Fruit fly (Drosophila melanogaster): Measurements from ENCODE around the gene CG10979.

The CG10979 gene

DNA sequence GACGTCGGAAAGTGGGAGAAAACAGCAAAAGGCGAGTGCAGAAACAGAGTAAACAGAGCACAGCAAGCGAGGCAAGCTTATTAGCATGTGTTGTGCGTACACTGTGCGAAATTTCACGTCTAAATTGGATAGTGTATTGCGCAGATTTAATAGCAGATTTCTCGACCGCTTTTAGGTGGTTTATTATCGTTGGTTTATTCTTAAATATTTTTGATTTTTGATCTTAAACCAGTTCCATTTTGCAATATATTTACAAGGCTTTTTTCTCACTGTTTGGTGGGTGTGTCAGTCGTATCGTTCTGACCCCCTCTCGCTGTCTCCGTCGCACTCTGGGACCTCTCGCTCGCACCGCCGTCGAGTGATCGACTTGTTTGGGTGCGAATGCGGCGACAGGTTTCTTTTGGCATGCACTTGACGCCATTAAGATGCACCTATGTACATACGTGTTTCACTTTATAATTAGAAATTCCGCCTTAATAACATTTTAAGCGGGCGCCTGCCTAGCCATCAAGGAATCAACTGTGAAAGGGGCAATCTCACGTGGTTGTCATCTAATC lies 39.5 kb downstream of the CG10979 start:
- TF ChIP-seq OdsH (GFP tag; optimal IDR thresholded peaks at IDR 0.05) (peak; percentile 72), sage (GFP tag; optimal IDR thresholded peaks at IDR 0.05) (peak; percentile 39), dl (GFP tag; optimal IDR thresholded peaks at IDR 0.05; ENCODE audit: insufficient read depth in 1 of 2, partially characterized antibody in 2 of 2) (no peak), ey (GFP tag; optimal IDR thresholded peaks at IDR 0.05) (peak; percentile 87), rgr (GFP tag; optimal IDR thresholded peaks at IDR 0.05) (peak; percentile 73), Hr78 (GFP tag; optimal IDR thresholded peaks at IDR 0.05) (no peak), Sp1 (GFP tag; optimal IDR thresholded peaks at IDR 0.05) (peak; percentile 59), br (GFP tag; optimal IDR thresholded peaks at IDR 0.05) (peak; percentile 77), HLH106 (tag; optimal IDR thresholded peaks at IDR 0.05) (peak; percentile 69), Hnf4 (GFP tag; optimal IDR thresholded peaks at IDR 0.05) (peak; percentile 74), tai (GFP tag; optimal IDR thresholded peaks at IDR 0.05) (peak; percentile 68), CrebA (GFP tag; optimal IDR thresholded peaks at IDR 0.05; ENCODE audit: borderline replicate concordance) (no peak), fru (GFP tag; optimal IDR thresholded peaks at IDR 0.05) (peak; percentile 80), woc (GFP tag; optimal IDR thresholded peaks at IDR 0.05) (peak; percentile 51), psq (GFP tag; optimal IDR thresholded peaks at IDR 0.05) (peak; percentile 78), h (GFP tag; optimal IDR thresholded peaks at IDR 0.05) (peak; percentile 84), CG32264 (GFP tag; optimal IDR thresholded peaks at IDR 0.05) (peak; percentile 58), Rel (GFP tag; optimal IDR thresholded peaks at IDR 0.05) (peak; percentile 17), Rel (tag; optimal IDR thresholded peaks at IDR 0.05) (no peak), Dif (GFP tag; optimal IDR thresholded peaks at IDR 0.05; ENCODE audit: partially characterized antibody) (no peak), CG9705 (GFP tag; optimal IDR thresholded peaks at IDR 0.05) (no peak), dmrt93B (GFP tag; optimal IDR thresholded peaks at IDR 0.05) (peak; percentile 62), foxo (GFP tag; optimal IDR thresholded peaks at IDR 0.05) (peak in 1 of 2 experiments; percentile 82), usp (GFP tag; optimal IDR thresholded peaks at IDR 0.05) (no peak), GATAd (GFP tag; optimal IDR thresholded peaks at IDR 0.05) (peak; percentile 22), Jra (GFP tag; optimal IDR thresholded peaks at IDR 0.05) (peak; percentile 35), Vsx2 (GFP tag; optimal IDR thresholded peaks at IDR 0.05; ENCODE audit: partially characterized antibody) (no peak)

DNA sequence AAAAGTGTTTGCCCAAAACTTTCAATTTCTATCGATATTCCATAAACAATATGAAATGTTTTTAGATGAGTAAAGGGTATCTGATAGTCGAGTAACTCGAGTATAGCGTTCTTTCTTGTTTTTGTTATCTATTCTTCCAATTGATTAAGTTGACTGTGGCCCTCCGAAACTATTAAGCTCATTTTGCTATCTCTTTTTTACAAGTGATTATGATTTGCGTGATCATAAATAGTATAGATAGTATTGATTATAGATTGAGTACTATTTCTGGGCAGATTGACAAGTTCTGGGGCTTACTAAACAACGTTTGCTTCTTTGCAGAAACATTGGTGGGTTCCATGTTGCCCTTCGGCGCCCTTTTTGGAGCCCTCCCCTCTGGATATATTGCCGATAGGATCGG lies 42.0 kb downstream of the CG10979 start:
- TF ChIP-seq usp (GFP tag; optimal IDR thresholded peaks at IDR 0.05) (no peak), CG9705 (GFP tag; optimal IDR thresholded peaks at IDR 0.05) (no peak)

DNA sequence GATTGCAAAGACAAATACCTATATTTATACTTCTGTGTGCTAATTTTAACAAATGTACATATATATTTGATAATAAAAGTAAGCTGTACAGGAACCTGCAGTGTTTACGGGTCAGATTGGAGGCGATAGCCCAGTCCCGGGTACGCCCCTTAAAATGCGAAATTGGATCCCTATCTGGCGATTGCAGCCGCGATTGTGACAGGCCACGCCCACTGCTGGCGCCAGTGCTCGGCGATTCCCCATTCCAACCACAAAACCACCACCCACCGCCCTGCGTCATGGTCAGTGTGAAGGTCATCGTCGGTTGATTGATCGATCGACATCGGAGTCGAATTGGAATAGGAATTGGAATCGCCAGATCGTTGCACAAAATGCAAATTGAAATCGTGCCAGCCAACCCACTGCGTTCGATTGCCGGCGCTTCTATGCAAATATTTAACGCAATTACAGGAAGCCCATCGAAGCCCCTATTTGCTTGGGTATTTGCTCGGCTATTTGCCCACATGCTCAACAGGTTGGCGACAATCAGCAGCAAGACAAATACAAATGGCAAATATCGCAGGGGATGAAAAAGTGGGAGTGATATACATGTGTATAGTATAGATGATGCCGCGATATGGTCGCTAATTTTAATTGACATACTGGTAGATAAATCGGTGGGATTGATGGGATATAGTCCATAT lies 44.3 kb downstream of the CG10979 start:
- TF ChIP-seq CG9705 (GFP tag; optimal IDR thresholded peaks at IDR 0.05) (no peak), Rel (GFP tag; optimal IDR thresholded peaks at IDR 0.05) (no peak), Rel (tag; optimal IDR thresholded peaks at IDR 0.05) (peak; percentile 72), Abd-B (GFP tag; optimal IDR thresholded peaks at IDR 0.05) (no peak), N (GFP tag; optimal IDR thresholded peaks at IDR 0.05) (no peak), Hr83 (GFP tag; optimal IDR thresholded peaks at IDR 0.05; ENCODE audit: poor library complexity, severe bottlenecking) (peak; percentile 42)

DNA sequence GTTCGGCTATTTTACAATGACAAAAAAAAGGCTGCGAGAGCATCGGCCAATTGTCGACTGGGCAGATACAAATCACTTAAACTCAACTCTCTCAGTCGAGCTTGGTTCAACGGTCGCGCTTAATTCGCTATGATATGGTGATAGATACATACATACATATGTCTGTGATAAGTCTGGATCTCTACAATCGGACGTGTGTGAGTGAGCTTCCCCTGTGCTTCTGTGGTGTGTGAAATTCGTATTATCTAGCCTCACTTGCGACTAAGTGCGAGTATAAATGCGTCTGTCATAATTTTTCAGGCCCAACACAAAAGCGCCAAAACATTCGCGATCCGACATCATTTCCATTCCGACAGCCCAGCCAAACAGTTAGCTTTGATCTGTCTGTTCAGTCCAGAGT lies 46.4 kb downstream of the CG10979 start, which contains the start of gene CG1213:
Gene CG1213 (plus strand): TSS at position 301 of the 400 bp plus-strand sequence.
- no peak for TF ChIP-seq Hnf4 (GFP tag; optimal IDR thresholded peaks at IDR 0.05)
- TF ChIP-seq woc (GFP tag; optimal IDR thresholded peaks at IDR 0.05), result no peak
- TF ChIP-seq Vsx2 (GFP tag; optimal IDR thresholded peaks at IDR 0.05; ENCODE audit: partially characterized antibody), result no peak
- TF ChIP-seq CrebA (GFP tag; optimal IDR thresholded peaks at IDR 0.05; ENCODE audit: borderline replicate concordance), result no peak

DNA sequence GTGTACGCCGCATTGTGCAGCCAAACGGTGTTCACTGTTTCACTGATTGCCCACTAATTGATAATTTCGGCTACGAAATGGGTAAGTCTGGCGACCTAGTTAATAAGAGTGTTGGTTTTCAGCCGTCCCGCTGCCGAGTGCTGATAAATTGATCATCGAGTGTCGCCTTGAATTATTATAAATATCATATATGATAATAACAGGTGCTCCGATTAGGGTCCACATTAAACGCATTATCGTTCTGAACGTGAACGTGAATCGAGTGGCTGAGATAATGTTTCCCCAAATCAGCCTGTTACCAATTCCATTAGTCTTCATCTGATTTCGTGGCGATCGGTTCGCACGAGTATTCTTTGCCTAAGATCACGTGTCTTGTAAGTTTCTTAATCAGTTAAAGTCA lies 46.8 kb downstream of the CG10979 start:
- no peak for TF ChIP-seq Hr83 (GFP tag; optimal IDR thresholded peaks at IDR 0.05; ENCODE audit: poor library complexity, severe bottlenecking)
- TF ChIP-seq ey (GFP tag; optimal IDR thresholded peaks at IDR 0.05), result no peak
- TF ChIP-seq pan (optimal IDR thresholded peaks at IDR 0.05), result no peak
- TF ChIP-seq h (GFP tag; optimal IDR thresholded peaks at IDR 0.05), result peak; percentile 6

All from whole organism, wandering third instar larva.